Worm (Caenorhabditis elegans) whole organism, L1 larva: ENCODE data around the gene C08H9.18.
"Not testable (repeated sequence)": the region's sequence is repeated elsewhere in the genome, so short reads cannot be mapped to it uniquely, and the experiment has no call there.

ENCODE experiments used
- C04F5.9 ChIP-seq: sonication (generic microtip); optimal IDR thresholded peaks from 2 replicates; lab custom pipeline; 2016; ENCODE audit warnings: missing genetic modification characterization, missing compliant biosample characterization
- C16A3.4 ChIP-seq: fragments of 150-350 bp; optimal IDR thresholded peaks from 2 replicates; lab custom pipeline; 2014; ENCODE audit warnings: missing biosample characterization, missing genetic modification characterization
- alr-1 ChIP-seq: fragments of 200-800 bp; sonication (Bioruptor generic); optimal IDR thresholded peaks from 2 replicates; lab custom pipeline; 2018; ENCODE audit warnings: borderline replicate concordance, mild to moderate bottlenecking, missing genetic modification characterization, missing compliant biosample characterization
- aly-2 ChIP-seq: fragments of 150-350 bp; optimal IDR thresholded peaks from 2 replicates; lab custom pipeline; 2014; ENCODE audit warnings: missing biosample characterization, missing genetic modification characterization
- ceh-63 ChIP-seq: fragments of 200-800 bp; sonication (Bioruptor generic); optimal IDR thresholded peaks from 2 replicates; lab custom pipeline; 2018; ENCODE audit warnings: mild to moderate bottlenecking, missing genetic modification characterization, missing compliant biosample characterization
- ces-1 ChIP-seq: fragments of 150-350 bp; optimal IDR thresholded peaks from 2 replicates; lab custom pipeline; 2014; ENCODE audit warnings: missing biosample characterization, missing genetic modification reagents, missing genetic modification characterization
- egl-27 ChIP-seq, 2 experiments: fragments of 150-350 bp in 1 of 2; sonication (generic microtip); optimal IDR thresholded peaks; 3 replicates each; lab custom pipeline; 2017 to 2018; ENCODE audit warnings: missing biosample characterization in 2 of 2, missing genetic modification characterization in 2 of 2, missing genetic modification reagents in 2 of 2
- elt-2 ChIP-seq: sonication (generic microtip); optimal IDR thresholded peaks from 2 replicates; lab custom pipeline; 2016; ENCODE audit warnings: missing genetic modification characterization, mild to moderate bottlenecking, inconsistent platforms, missing compliant biosample characterization, missing genetic modification reagents
- grh-1 ChIP-seq: fragments of 200-800 bp; sonication (Bioruptor generic); IDR thresholded peaks from 2 replicates; pipeline ENCODE4 v1.3.6; 2022; ENCODE audit warnings: missing genetic modification reagents, missing genetic modification characterization, missing compliant biosample characterization
- isw-1 ChIP-seq: fragments of 200-800 bp; sonication (Bioruptor generic); IDR thresholded peaks from 2 replicates; pipeline ENCODE4 v1.3.6; 2022; ENCODE audit warnings: missing genetic modification characterization, missing compliant biosample characterization
- jun-1 ChIP-seq: fragments of 150-350 bp; optimal IDR thresholded peaks from 2 replicates; lab custom pipeline; 2014; ENCODE audit warnings: missing biosample characterization, missing genetic modification reagents, missing genetic modification characterization
- lin-13 ChIP-seq: fragments of 150-350 bp; optimal IDR thresholded peaks from 2 replicates; lab custom pipeline; 2014; ENCODE audit warnings: missing biosample characterization, missing genetic modification reagents, missing genetic modification characterization
- lin-14 ChIP-seq: fragments of 200-800 bp; sonication (Bioruptor generic); optimal IDR thresholded peaks from 2 replicates; lab custom pipeline; 2018; ENCODE audit warnings: mild to moderate bottlenecking, missing genetic modification characterization, moderate library complexity, missing compliant biosample characterization
- lin-35 ChIP-seq, 2 experiments: fragments of 150-350 bp; optimal IDR thresholded peaks; 2 replicates each; lab custom pipeline; 2014; ENCODE audit warnings: missing biosample characterization in 2 of 2, missing genetic modification characterization in 2 of 2, missing genetic modification reagents in 2 of 2
- lin-39 ChIP-seq: fragments of 150-350 bp; optimal IDR thresholded peaks from 2 replicates; lab custom pipeline; 2014; ENCODE audit warnings: missing biosample characterization, missing genetic modification reagents, missing genetic modification characterization
- lir-3 ChIP-seq: sonication (generic microtip); optimal IDR thresholded peaks from 2 replicates; lab custom pipeline; 2016; ENCODE audit warnings: mild to moderate bottlenecking, missing genetic modification characterization, moderate library complexity, missing compliant biosample characterization; ENCODE audit not compliant: poor library complexity
- lsy-2 ChIP-seq, 2 experiments: fragments of 150-350 bp; optimal IDR thresholded peaks; 2 replicates each; lab custom pipeline; 2014; ENCODE audit warnings: missing biosample characterization in 2 of 2, missing genetic modification characterization in 2 of 2
- mab-9 ChIP-seq: fragments of 200-800 bp; sonication (Bioruptor generic); IDR thresholded peaks from 2 replicates; pipeline ENCODE4 v1.3.6; 2022; ENCODE audit warnings: missing genetic modification reagents, missing genetic modification characterization, missing compliant biosample characterization
- mdl-1 ChIP-seq, 2 experiments: fragments of 150-350 bp; optimal IDR thresholded peaks; 2 replicates each; lab custom pipeline; 2014 to 2017; ENCODE audit warnings: missing biosample characterization in 2 of 2, missing genetic modification characterization in 2 of 2, inconsistent platforms in 1 of 2
- nhr-11 ChIP-seq: fragments of 150-350 bp; optimal IDR thresholded peaks from 2 replicates; lab custom pipeline; 2014; ENCODE audit warnings: missing biosample characterization, missing genetic modification characterization
- nhr-12 ChIP-seq: sonication (generic microtip); optimal IDR thresholded peaks from 2 replicates; lab custom pipeline; 2017; ENCODE audit warnings: missing biosample characterization, missing genetic modification characterization
- nhr-19 ChIP-seq: fragments of 200-800 bp; sonication (Bioruptor generic); conservative IDR thresholded peaks from 2 replicates; pipeline ENCODE4 v1.3.6; 2022; ENCODE audit warnings: missing genetic modification characterization, missing compliant biosample characterization
- nhr-28 ChIP-seq: fragments of 150-350 bp; optimal IDR thresholded peaks from 2 replicates; lab custom pipeline; 2014; ENCODE audit warnings: missing biosample characterization, missing genetic modification characterization
- nhr-47 ChIP-seq: sonication (generic microtip); optimal IDR thresholded peaks from 2 replicates; lab custom pipeline; 2016; ENCODE audit warnings: mild to moderate bottlenecking, missing genetic modification characterization, moderate library complexity, missing compliant biosample characterization
- nhr-76 ChIP-seq: sonication (generic microtip); optimal IDR thresholded peaks from 2 replicates; lab custom pipeline; 2017; ENCODE audit warnings: missing biosample characterization, missing genetic modification characterization
- nhr-77 ChIP-seq: fragments of 150-350 bp; optimal IDR thresholded peaks from 2 replicates; lab custom pipeline; 2014; ENCODE audit warnings: missing biosample characterization, missing genetic modification characterization
- nhr-84 ChIP-seq: sonication (generic microtip); optimal IDR thresholded peaks from 2 replicates; lab custom pipeline; 2017; ENCODE audit warnings: missing biosample characterization, missing genetic modification characterization
- rnt-1 ChIP-seq: sonication (generic microtip); optimal IDR thresholded peaks from 2 replicates; lab custom pipeline; 2016; ENCODE audit warnings: mild to moderate bottlenecking, missing genetic modification characterization, moderate library complexity, missing compliant biosample characterization
- skn-1 ChIP-seq: fragments of 150-350 bp; optimal IDR thresholded peaks from 2 replicates; lab custom pipeline; 2014; ENCODE audit warnings: missing biosample characterization, missing genetic modification characterization
- snpc-4 ChIP-seq: fragments of 150-350 bp; optimal IDR thresholded peaks from 2 replicates; lab custom pipeline; 2014; ENCODE audit warnings: missing biosample characterization, missing genetic modification characterization
- snu-23 ChIP-seq: sonication (generic microtip); optimal IDR thresholded peaks from 2 replicates; lab custom pipeline; 2016; ENCODE audit warnings: missing genetic modification characterization, missing compliant biosample characterization
- swsn-7 ChIP-seq: sonication (generic microtip); optimal IDR thresholded peaks from 2 replicates; lab custom pipeline; 2016; ENCODE audit warnings: missing genetic modification characterization, missing compliant biosample characterization
- unc-62 ChIP-seq: fragments of 150-350 bp; optimal IDR thresholded peaks from 2 replicates; lab custom pipeline; 2014; ENCODE audit warnings: missing biosample characterization, missing genetic modification reagents, missing genetic modification characterization
- unc-98 ChIP-seq: fragments of 200-800 bp; sonication (Bioruptor generic); IDR thresholded peaks from 2 replicates; pipeline ENCODE4 v1.3.6; 2022; ENCODE audit warnings: missing genetic modification characterization, missing compliant biosample characterization
- xbp-1 ChIP-seq: sonication (generic microtip); optimal IDR thresholded peaks from 2 replicates; lab custom pipeline; 2016; ENCODE audit warnings: missing genetic modification characterization, missing compliant biosample characterization
- ztf-11 ChIP-seq, 2 experiments: sonication (generic microtip); optimal IDR thresholded peaks; 2 replicates each; lab custom pipeline; 2016 to 2017; ENCODE audit warnings: missing genetic modification characterization in 2 of 2, missing biosample characterization in 1 of 2, missing compliant biosample characterization in 1 of 2
- ztf-4 ChIP-seq: fragments of 150-350 bp; optimal IDR thresholded peaks from 2 replicates; lab custom pipeline; 2014; ENCODE audit warnings: missing biosample characterization, missing genetic modification characterization

The C08H9.18 gene

DNA sequence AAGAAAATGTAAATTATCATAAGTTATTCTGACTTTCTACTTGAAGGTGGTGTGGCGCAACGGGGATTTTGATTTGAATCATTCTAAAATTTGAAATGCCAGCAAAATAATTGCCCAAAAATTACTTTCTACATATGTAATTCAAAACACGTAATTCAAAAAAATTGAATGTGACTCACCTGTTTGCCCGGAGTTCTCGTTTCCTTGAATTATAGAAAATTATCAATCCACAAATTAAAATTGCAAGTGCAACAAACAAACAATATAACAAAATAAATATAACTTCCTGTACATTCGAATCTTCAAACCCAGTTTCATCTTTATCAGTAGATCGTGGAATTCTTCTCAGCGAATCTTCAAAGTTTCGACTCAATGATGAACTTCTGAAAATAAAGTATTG, 6.2 kb upstream of the C08H9.18 start:
- TF ChIP-seq lin-39 (tag; lab: Kevin White, UChicago) (no peak), swsn-7 (no peak), lin-14 (GFP tag; lab: Kevin White, UChicago) (no peak), nhr-11 (tag; lab: Kevin White, UChicago) (no peak)

DNA sequence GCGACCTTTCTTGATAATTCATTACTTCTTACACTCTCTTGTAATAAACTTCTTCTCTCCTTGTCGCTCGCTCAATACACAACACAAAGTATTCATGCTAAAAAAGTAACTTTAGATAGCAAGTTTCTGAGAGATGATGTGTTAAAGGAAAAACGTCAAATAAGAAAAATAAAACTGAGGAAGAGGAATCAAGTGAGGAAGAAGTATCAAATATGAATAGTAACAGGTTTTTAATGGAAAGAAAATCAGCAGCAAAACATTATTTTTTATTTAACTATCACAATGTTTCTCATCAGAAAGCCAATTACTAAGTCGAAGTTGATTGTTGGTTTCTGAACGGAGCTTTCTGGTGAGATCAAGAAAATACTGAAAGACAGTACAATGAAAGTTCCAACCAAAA, 4.3 kb upstream of the C08H9.18 start, which contains the start of gene chil-1:
TSS of gene chil-1 (minus strand) at position 101 of the 400 bp plus-strand sequence.
- TF ChIP-seq egl-27 (tag; optimal IDR thresholded peaks at IDR 0.05; lab: Kevin White, UChicago); lir-3 (tag; lab: Kevin White, UChicago); nhr-76 (tag; lab: Kevin White, UChicago): not testable (repeated sequence)

DNA sequence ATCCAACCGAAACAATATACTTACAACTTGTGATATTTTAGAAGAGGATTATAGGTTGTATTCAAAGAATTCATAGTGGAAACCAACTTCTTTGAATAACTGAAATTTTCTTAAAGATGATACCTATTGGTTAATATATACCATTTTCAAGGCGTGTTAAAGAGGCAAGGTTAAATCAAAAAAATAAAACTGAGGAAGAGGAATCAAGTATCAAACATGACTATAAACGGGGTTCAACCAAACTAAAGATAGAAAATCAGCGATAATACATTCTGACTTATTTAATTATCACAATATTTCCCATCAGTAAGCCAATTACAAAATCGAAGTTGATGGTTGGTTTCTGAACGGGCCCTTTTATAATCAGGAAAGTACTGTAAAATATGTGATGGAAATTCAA, 653 bp downstream of the C08H9.18 start, which contains the start of gene chil-3:
TSS of gene chil-3 (minus strand) at position 101 of the 400 bp plus-strand sequence.
- TF ChIP-seq nhr-28 (tag; lab: Kevin White, UChicago) (no peak), C04F5.9 (tag; lab: Kevin White, UChicago) (no peak), nhr-76 (tag; lab: Kevin White, UChicago) (no peak)

DNA sequence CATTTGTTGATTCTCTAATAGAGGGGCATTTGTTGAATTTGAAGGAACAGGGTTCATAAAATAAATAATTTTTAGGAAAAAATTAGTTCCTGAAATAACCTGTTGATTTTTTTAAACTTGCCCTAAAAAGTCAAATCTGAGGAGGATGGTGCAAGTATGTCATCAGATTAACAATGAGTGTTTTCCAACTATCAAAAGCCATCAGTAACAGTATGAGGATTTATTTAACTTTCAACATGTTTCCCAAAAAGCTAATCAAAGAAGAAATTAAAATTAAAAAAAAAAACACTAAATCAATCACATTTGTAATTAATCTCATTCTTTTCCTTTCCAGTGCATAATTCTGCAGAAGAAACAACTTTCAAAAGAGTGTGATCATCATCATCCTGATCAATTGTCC, 2.5 kb downstream of the C08H9.18 start, which contains the start of gene chil-5:
TSS of gene chil-5 (minus strand) at position 101 of the 400 bp plus-strand sequence.
- TF ChIP-seq alr-1 (tag; lab: Kevin White, UChicago), result no peak
- TF ChIP-seq rnt-1 (tag; lab: Kevin White, UChicago), result no peak
- TF ChIP-seq, all 84 proteins: peak for 0

DNA sequence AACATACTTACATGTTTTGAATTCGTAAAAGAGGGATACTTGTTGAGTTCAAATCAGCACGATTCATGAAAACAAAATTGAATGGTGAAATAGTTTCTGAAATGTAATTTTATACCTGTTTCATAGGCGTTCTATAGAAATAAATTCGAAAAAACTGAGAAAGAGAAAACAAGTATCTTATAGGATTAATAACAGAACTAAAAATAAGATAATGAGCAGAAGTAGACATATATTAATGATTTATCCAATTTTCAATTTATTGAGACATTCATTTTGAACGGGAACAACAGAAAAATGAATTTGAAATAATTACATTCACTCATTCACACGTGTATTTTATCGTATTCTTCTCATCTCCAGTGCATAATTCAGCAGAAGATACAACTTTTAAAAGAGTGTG, 4.3 kb downstream of the C08H9.18 start, which contains the start of gene chil-6:
TSS of gene chil-6 (minus strand) at position 101 of the 400 bp plus-strand sequence.
- TF ChIP-seq lir-3 (tag; lab: Kevin White, UChicago), result no peak
- no peak for TF ChIP-seq ztf-4 (tag; lab: Kevin White, UChicago)
- TF ChIP-seq skn-1, result no peak
- TF ChIP-seq lin-13 (GFP tag; lab: Kevin White, UChicago), result no peak
- no peak for TF ChIP-seq nhr-19
- no peak for TF ChIP-seq unc-62 (GFP tag; lab: Kevin White, UChicago)
- no peak for TF ChIP-seq elt-2 (tag; lab: Kevin White, UChicago)
- TF ChIP-seq mab-9, result no peak
- no peak for TF ChIP-seq aly-2 (tag; lab: Kevin White, UChicago)
- no peak for TF ChIP-seq ztf-11 (tag; optimal IDR thresholded peaks at IDR 0.05; lab: Kevin White, UChicago)
- TF ChIP-seq nhr-47 (tag; lab: Kevin White, UChicago), result no peak
- no peak for TF ChIP-seq unc-98
- no peak for TF ChIP-seq jun-1 (tag; lab: Kevin White, UChicago)
- TF ChIP-seq mdl-1 (tag; optimal IDR thresholded peaks at IDR 0.05; lab: Kevin White, UChicago), result no peak
- TF ChIP-seq snu-23, result no peak
- TF ChIP-seq nhr-77, result no peak
- no peak for TF ChIP-seq alr-1 (tag; lab: Kevin White, UChicago)
- no peak for TF ChIP-seq nhr-11 (tag; lab: Kevin White, UChicago)
- TF ChIP-seq C16A3.4, result no peak
- TF ChIP-seq, all 84 proteins: peak for 0

DNA sequence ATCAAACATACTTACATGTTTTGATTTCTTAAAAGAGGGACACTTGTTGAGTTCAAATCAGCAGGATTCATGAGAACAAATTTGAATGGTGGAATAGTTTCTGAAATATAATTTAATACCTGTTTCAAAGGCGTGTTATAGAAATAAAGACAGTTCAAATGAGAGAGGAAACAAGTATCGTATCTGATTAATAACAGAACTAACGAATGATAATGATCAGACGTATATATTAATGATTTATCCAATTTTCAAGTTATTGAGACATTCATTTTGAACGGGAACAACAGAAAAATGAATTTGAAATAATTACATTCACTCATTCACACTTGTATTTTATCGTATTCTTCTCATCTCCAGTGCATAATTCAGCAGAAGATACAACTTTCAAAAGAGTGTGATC, 6.4 kb downstream of the C08H9.18 start, which contains the start of gene chil-4:
TSS of gene chil-4 (minus strand) at position 101 of the 400 bp plus-strand sequence.
- TF ChIP-seq lin-35 (GFP tag; optimal IDR thresholded peaks at IDR 0.05; lab: Kevin White, UChicago), result no peak
- TF ChIP-seq ceh-63 (GFP tag; lab: Kevin White, UChicago), result no peak
- TF ChIP-seq isw-1 (GFP tag; lab: Robert Waterston, UW), result no peak
- no peak for TF ChIP-seq xbp-1
- no peak for TF ChIP-seq C04F5.9 (tag; lab: Kevin White, UChicago)
- no peak for TF ChIP-seq lsy-2 (tag; optimal IDR thresholded peaks at IDR 0.05; lab: Kevin White, UChicago)
- no peak for TF ChIP-seq swsn-7
- no peak for TF ChIP-seq mab-9
- TF ChIP-seq snpc-4 (tag; lab: Kevin White, UChicago), result no peak
- TF ChIP-seq grh-1 (GFP tag; lab: Robert Waterston, UW), result no peak
- TF ChIP-seq lin-13 (GFP tag; lab: Kevin White, UChicago), result no peak
- TF ChIP-seq ces-1 (GFP tag; lab: Kevin White, UChicago), result no peak
- no peak for TF ChIP-seq nhr-84 (tag; lab: Kevin White, UChicago)
- no peak for TF ChIP-seq nhr-12 (tag; lab: Kevin White, UChicago)
